Worm (Caenorhabditis elegans): Measurements from ENCODE around the gene sri-28.

The sri-28 gene

DNA sequence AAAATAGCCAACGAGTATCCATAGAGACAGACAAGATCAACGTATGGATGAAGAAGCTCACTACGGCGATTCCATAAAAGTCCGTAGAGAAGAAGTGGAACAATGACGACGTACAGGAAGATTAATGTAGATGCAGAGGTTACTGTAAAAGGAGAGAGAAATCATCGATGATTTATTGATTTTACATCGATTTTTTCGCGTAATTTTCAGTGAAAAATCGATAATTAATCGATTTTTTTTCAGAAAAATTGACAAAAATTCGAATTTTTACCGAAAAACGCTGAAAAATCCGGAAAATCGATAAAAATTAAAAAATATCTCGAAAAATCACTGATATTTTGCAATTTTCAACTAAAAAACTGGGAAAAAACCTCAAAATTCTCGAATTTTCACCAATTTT, 17.9 kb downstream of the sri-28 start:
- TF ChIP-seq snpc-4 (tag; optimal IDR thresholded peaks at IDR 0.05): no peak
- TF ChIP-seq ceh-39 (tag; optimal IDR thresholded peaks at IDR 0.05): no peak
- TF ChIP-seq ham-2 (GFP tag; optimal IDR thresholded peaks at IDR 0.05): no peak
- TF ChIP-seq nhr-2 (tag; optimal IDR thresholded peaks at IDR 0.05): no peak
- no peak for TF ChIP-seq ceh-83 (GFP tag; optimal IDR thresholded peaks at IDR 0.05)
- TF ChIP-seq sptf-1 (tag; optimal IDR thresholded peaks at IDR 0.05): no peak
- no peak for TF ChIP-seq tbx-8 (GFP tag; optimal IDR thresholded peaks at IDR 0.05)
- no peak for TF ChIP-seq drap-1 (GFP tag; optimal IDR thresholded peaks at IDR 0.05)
- no peak for TF ChIP-seq elt-3 (tag; optimal IDR thresholded peaks at IDR 0.05)
- no peak for TF ChIP-seq pha-4 (tag; optimal IDR thresholded peaks at IDR 0.05)
- no peak for TF ChIP-seq unc-62 (GFP tag; optimal IDR thresholded peaks at IDR 0.05)
- no peak for TF ChIP-seq unc-39 (tag; optimal IDR thresholded peaks at IDR 0.05)

DNA sequence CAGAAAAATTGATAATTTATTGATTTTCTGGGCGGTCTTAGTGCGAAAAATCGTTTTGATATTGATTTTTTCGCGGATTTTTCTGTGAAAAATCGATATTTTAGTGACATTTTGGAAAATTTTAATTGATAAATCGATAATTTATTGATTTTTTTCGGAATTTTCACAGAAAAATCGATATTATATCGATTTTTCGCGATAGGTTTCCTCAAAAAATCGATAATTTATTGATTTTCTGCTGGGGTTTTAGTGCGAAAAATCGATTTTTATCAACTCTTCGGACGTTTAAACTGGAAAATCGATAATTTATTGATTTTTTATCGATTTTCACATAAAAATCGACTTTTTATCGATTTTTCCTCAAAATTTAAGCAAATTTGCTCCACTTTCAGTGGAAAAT, 19.0 kb downstream of the sri-28 start:
- no peak for TF ChIP-seq ztf-11 (tag; optimal IDR thresholded peaks at IDR 0.05)
- no peak for TF ChIP-seq elt-3 (tag; optimal IDR thresholded peaks at IDR 0.05)
- TF ChIP-seq M03D4.4 (tag; optimal IDR thresholded peaks at IDR 0.05): no peak
- TF ChIP-seq mab-5 (tag; optimal IDR thresholded peaks at IDR 0.05): no peak
- TF ChIP-seq drap-1 (GFP tag; optimal IDR thresholded peaks at IDR 0.05): no peak
- no peak for TF ChIP-seq sptf-1 (tag; optimal IDR thresholded peaks at IDR 0.05)
- TF ChIP-seq nhr-237 (tag; optimal IDR thresholded peaks at IDR 0.05): no peak

DNA sequence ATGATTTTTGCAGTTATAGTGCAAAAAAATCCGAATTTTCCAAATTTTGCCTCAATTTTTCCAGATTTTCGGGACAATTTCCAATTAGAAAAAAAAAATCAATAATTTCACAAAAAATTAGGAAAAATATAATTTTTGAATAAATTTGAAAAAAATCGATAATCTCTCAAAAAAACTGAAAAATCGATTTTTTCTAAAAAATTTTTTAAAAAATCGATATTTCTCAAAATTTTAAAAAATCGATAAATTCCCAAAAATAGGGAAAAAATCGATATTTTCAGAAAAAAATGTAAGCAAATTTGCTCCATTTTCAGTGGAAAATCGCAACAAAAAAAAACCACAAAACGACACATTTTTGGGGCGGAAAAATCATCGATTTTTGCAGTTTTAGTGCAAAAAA, 19.4 kb downstream of the sri-28 start:
- TF ChIP-seq drap-1 (GFP tag; optimal IDR thresholded peaks at IDR 0.05) (no peak), mep-1 (tag; optimal IDR thresholded peaks at IDR 0.05) (no peak), elt-1 (tag; optimal IDR thresholded peaks at IDR 0.05; ENCODE audit: borderline replicate concordance, insufficient read depth) (no peak), ceh-39 (tag; optimal IDR thresholded peaks at IDR 0.05) (no peak), unc-39 (tag; optimal IDR thresholded peaks at IDR 0.05) (no peak), ces-1 (GFP tag; optimal IDR thresholded peaks at IDR 0.05) (no peak), ceh-83 (GFP tag; optimal IDR thresholded peaks at IDR 0.05) (no peak), lin-32 (GFP tag; optimal IDR thresholded peaks at IDR 0.05) (no peak), M03D4.4 (tag; optimal IDR thresholded peaks at IDR 0.05) (no peak), hlh-1 (tag; optimal IDR thresholded peaks at IDR 0.05) (no peak)

DNA sequence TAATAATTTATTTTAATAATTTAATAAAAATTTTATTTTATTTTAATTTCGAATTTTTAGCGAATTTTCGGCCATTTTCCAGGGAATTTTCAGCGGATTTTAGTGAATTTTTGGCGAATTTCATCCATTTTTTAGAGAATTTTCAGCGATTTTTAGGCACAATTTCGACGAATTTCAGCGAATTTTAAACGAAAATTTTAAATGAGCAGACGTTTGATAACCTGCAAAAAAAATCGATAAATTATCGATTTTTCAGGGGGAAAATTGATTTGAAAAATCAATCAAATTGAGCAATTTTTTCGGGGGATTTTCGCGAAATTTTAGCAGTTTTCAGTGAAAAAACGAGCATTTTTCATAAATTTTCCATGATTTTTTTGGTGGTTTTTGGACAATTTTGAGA, 20.2 kb downstream of the sri-28 start:
- TF ChIP-seq ces-1 (GFP tag; optimal IDR thresholded peaks at IDR 0.05) (no peak), ceh-43 (GFP tag; optimal IDR thresholded peaks at IDR 0.05) (no peak), nhr-28 (tag; optimal IDR thresholded peaks at IDR 0.05) (no peak), snpc-4 (tag; optimal IDR thresholded peaks at IDR 0.05) (no peak), mab-5 (tag; optimal IDR thresholded peaks at IDR 0.05) (no peak), zip-8 (tag; optimal IDR thresholded peaks at IDR 0.05) (no peak), sem-2 (GFP tag; optimal IDR thresholded peaks at IDR 0.05) (no peak), lin-32 (GFP tag; optimal IDR thresholded peaks at IDR 0.05) (no peak), nhr-76 (tag; optimal IDR thresholded peaks at IDR 0.05) (no peak), elt-1 (tag; optimal IDR thresholded peaks at IDR 0.05; ENCODE audit: borderline replicate concordance, insufficient read depth) (no peak), nhr-237 (tag; optimal IDR thresholded peaks at IDR 0.05) (no peak), elt-3 (tag; optimal IDR thresholded peaks at IDR 0.05) (no peak), blmp-1 (tag; optimal IDR thresholded peaks at IDR 0.05) (no peak), pha-4 (tag; optimal IDR thresholded peaks at IDR 0.05) (no peak), mep-1 (tag; optimal IDR thresholded peaks at IDR 0.05) (no peak), tbx-8 (GFP tag; optimal IDR thresholded peaks at IDR 0.05) (no peak), ham-2 (GFP tag; optimal IDR thresholded peaks at IDR 0.05) (no peak), nhr-2 (tag; optimal IDR thresholded peaks at IDR 0.05) (no peak), mls-2 (tag; optimal IDR thresholded peaks at IDR 0.05) (no peak), ztf-11 (tag; optimal IDR thresholded peaks at IDR 0.05) (no peak)

DNA sequence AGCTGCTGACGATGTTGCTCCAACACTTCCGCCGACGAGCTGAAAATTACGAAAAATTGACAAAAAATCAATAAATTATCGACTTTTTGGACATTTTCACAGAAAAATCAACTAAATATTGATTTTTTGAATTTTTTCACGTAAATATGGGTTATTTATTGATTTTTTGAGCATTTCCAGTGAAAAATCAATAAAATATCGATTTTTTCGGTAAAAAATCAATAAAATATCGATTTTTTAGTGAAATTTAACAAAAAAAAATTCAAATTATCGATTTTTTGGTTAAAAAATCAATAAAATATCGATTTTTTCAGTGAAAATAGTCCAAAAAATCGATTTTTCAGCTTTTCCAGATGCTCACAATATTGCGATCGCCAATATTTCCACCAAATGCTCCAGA, 21.7 kb downstream of the sri-28 start:
- TF ChIP-seq elt-1 (tag; optimal IDR thresholded peaks at IDR 0.05; ENCODE audit: borderline replicate concordance, insufficient read depth): no peak

DNA sequence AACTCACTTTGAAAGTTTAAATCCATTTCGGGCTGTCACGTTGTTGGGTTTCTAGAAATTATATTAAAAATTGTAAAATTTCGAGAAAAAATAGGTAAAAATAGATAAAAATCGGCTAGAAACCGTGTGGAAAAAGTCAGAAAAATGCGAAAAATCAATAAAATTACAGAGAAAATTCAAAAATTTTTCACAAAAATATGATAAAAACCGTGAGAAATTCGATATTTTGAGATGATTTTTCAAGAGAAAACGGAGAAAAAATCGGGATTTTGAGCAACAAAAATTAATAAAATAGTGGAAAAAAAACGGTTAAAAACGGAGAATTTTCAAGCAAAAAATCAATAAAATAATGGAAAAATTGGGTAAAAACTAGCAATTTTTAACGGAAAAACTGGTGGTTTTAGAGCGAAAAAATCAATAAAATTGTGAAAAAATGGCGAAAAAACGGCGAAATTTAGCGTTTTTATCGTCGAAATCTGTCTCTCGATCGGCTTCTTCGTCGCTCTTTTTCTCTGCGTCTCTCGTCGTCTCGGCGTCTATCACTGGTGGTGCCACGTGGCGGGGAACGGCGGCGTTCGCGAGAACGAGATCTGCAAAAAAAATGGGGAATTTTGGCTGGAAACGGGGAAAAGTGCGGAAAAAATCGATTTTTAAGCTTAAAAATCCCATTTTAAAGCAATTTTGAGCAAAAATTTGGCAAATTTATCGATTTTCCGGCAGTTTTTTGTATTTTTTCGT, 22.7 kb downstream of the sri-28 start, which contains the start of gene Y25C1A.7:
Gene Y25C1A.7 (minus strand): TSS at position 51 of the 738 bp plus-strand sequence.
- TF ChIP-seq unc-39 (tag; optimal IDR thresholded peaks at IDR 0.05) (no peak), lin-13 (tag; optimal IDR thresholded peaks at IDR 0.05) (no peak), M03D4.4 (tag; optimal IDR thresholded peaks at IDR 0.05) (no peak), unc-120 (tag; optimal IDR thresholded peaks at IDR 0.05; ENCODE audit: poor library complexity, severe bottlenecking) (no peak), mab-5 (tag; optimal IDR thresholded peaks at IDR 0.05) (no peak), ztf-11 (tag; optimal IDR thresholded peaks at IDR 0.05) (no peak), unc-62 (GFP tag; optimal IDR thresholded peaks at IDR 0.05) (no peak), lin-32 (GFP tag; optimal IDR thresholded peaks at IDR 0.05) (no peak), drap-1 (GFP tag; optimal IDR thresholded peaks at IDR 0.05) (no peak)
